Fruit fly (Drosophila melanogaster): ENCODE data around the gene CG10383.

Gene CG10383

dm6 chr2L:18641087-18641486, 54.3 kb downstream of the CG10383 start:
- TF ChIP-seq Hr78 (GFP tag; optimal IDR thresholded peaks at IDR 0.05): no peak
- no peak for TF ChIP-seq usp (GFP tag; optimal IDR thresholded peaks at IDR 0.05)
- no peak for TF ChIP-seq ey (GFP tag; optimal IDR thresholded peaks at IDR 0.05)
